Fruit fly (Drosophila melanogaster) whole organism, embryonic: ENCODE results near the gene Ppn.

ENCODE experiments used
- Bdp1 ChIP-seq: fragments of 200-800 bp; sonication (Bioruptor generic); optimal IDR thresholded peaks from 3 replicates; lab custom pipeline; 2016; ENCODE audit warnings: missing biosample characterization, missing genetic modification characterization
- CG10654 ChIP-seq: fragments of 200-800 bp; sonication (Bioruptor generic); optimal IDR thresholded peaks from 2 replicates; lab custom pipeline; 2016; ENCODE audit warnings: missing biosample characterization, missing genetic modification characterization
- CG11247 ChIP-seq: fragments of 200-800 bp; sonication (Bioruptor generic); IDR thresholded peaks from 2 replicates; pipeline ENCODE4 v1.3.6; 2022; ENCODE audit warnings: missing biosample characterization, missing genetic modification characterization
- CG11695 ChIP-seq: fragments of 200-800 bp; sonication (Bioruptor generic); IDR thresholded peaks from 3 replicates; pipeline ENCODE4 v1.3.6; 2022; ENCODE audit warnings: missing biosample characterization, missing genetic modification characterization
- CG12071 ChIP-seq: fragments of 200-800 bp; sonication (Bioruptor generic); optimal IDR thresholded peaks from 3 replicates; lab custom pipeline; 2018; ENCODE audit warnings: missing biosample characterization, mild to moderate bottlenecking, missing genetic modification characterization
- CG12236 ChIP-seq: fragments of 200-800 bp; sonication (Bioruptor generic); optimal IDR thresholded peaks from 2 replicates; lab custom pipeline; 2016; ENCODE audit warnings: missing biosample characterization, missing genetic modification characterization
- CG12942 ChIP-seq: fragments of 200-800 bp; sonication (Bioruptor generic); optimal IDR thresholded peaks from 3 replicates; lab custom pipeline; 2016; ENCODE audit warnings: missing biosample characterization, missing genetic modification characterization
- CG13296 ChIP-seq: fragments of 200-800 bp; sonication (Bioruptor generic); optimal IDR thresholded peaks from 3 replicates; lab custom pipeline; 2018; ENCODE audit warnings: missing biosample characterization, mild to moderate bottlenecking, missing genetic modification characterization
- CG14441 ChIP-seq: fragments of 200-800 bp; sonication (Bioruptor generic); IDR thresholded peaks from 2 replicates; pipeline ENCODE4 v1.3.6; 2022; ENCODE audit warnings: missing biosample characterization, missing genetic modification characterization
- CG15011 ChIP-seq: fragments of 200-800 bp; sonication (Bioruptor generic); optimal IDR thresholded peaks from 3 replicates; lab custom pipeline; 2018; ENCODE audit warnings: missing biosample characterization, mild to moderate bottlenecking, missing genetic modification characterization
- CG2129 ChIP-seq: fragments of 200-800 bp; sonication (Bioruptor generic); IDR thresholded peaks from 2 replicates; pipeline ENCODE4 v1.3.6; 2022; ENCODE audit warnings: missing biosample characterization, missing genetic modification characterization; ENCODE audit not compliant: partially characterized antibody
- CG31365 ChIP-seq: fragments of 200-800 bp; sonication (Bioruptor generic); optimal IDR thresholded peaks from 2 replicates; lab custom pipeline; 2018; ENCODE audit warnings: missing biosample characterization, mild to moderate bottlenecking, missing genetic modification characterization
- CG32532 ChIP-seq: fragments of 200-800 bp; sonication (Bioruptor generic); IDR thresholded peaks from 2 replicates; pipeline ENCODE4 v1.3.6; 2022; ENCODE audit warnings: missing biosample characterization, missing genetic modification characterization
- CG6791 ChIP-seq: fragments of 200-800 bp; sonication (Bioruptor generic); IDR thresholded peaks from 3 replicates; pipeline ENCODE4 v1.3.6; 2022; ENCODE audit warnings: missing biosample characterization, missing genetic modification characterization; ENCODE audit not compliant: partially characterized antibody
- CG7271 ChIP-seq: fragments of 200-800 bp; sonication (Bioruptor generic); optimal IDR thresholded peaks from 2 replicates; lab custom pipeline; 2018; ENCODE audit warnings: missing biosample characterization, mild to moderate bottlenecking, missing genetic modification characterization, moderate library complexity
- CG7928 ChIP-seq: fragments of 200-800 bp; sonication (Bioruptor generic); optimal IDR thresholded peaks from 2 replicates; lab custom pipeline; 2017; ENCODE audit warnings: missing biosample characterization, mild to moderate bottlenecking, missing genetic modification characterization
- CG8359 ChIP-seq: fragments of 200-800 bp; sonication (Bioruptor generic); optimal IDR thresholded peaks from 2 replicates; lab custom pipeline; 2017; ENCODE audit warnings: missing biosample characterization, mild to moderate bottlenecking, missing genetic modification characterization, borderline replicate concordance
- CG8388 ChIP-seq: fragments of 200-800 bp; sonication (Bioruptor generic); optimal IDR thresholded peaks from 2 replicates; lab custom pipeline; 2019; ENCODE audit warnings: missing biosample characterization, mild to moderate bottlenecking, missing genetic modification characterization, moderate library complexity
- CG9609 ChIP-seq: fragments of 200-800 bp; sonication (Bioruptor generic); optimal IDR thresholded peaks from 3 replicates; lab custom pipeline; 2016; ENCODE audit warnings: missing biosample characterization, missing genetic modification characterization
- Dad ChIP-seq: fragments of 200-800 bp; sonication (Bioruptor generic); optimal IDR thresholded peaks from 3 replicates; lab custom pipeline; 2016; ENCODE audit warnings: missing biosample characterization, missing genetic modification characterization
- Dfd ChIP-seq, 2 experiments: fragments of >200 bp; optimal IDR thresholded peaks; 2 replicates each; lab custom pipeline; 2017; ENCODE audit warnings: missing biosample characterization in 2 of 2, missing genetic modification characterization in 2 of 2
- Dip2 ChIP-seq: fragments of 200-800 bp; sonication (Bioruptor generic); IDR thresholded peaks from 2 replicates; pipeline ENCODE4 v1.3.6; 2022; ENCODE audit warnings: missing biosample characterization, missing genetic modification characterization
- Drgx ChIP-seq: fragments of 200-800 bp; sonication (Bioruptor generic); IDR thresholded peaks from 2 replicates; pipeline ENCODE4 v1.3.6; 2022; ENCODE audit warnings: missing biosample characterization, missing genetic modification characterization
- E2f1 ChIP-seq: fragments of 200-800 bp; sonication (Bioruptor generic); IDR thresholded peaks from 2 replicates; pipeline ENCODE4 v1.3.6; 2022; ENCODE audit warnings: missing biosample characterization, missing genetic modification characterization
- Lhr ChIP-seq: fragments of 200-800 bp; sonication (Bioruptor generic); optimal IDR thresholded peaks from 3 replicates; lab custom pipeline; 2017; ENCODE audit warnings: mild to moderate bottlenecking, missing biosample characterization, missing genetic modification reagents, missing genetic modification characterization
- Med ChIP-seq: fragments of 200-800 bp; sonication (Bioruptor generic); peaks from one replicate; lab custom pipeline; 2016; ENCODE audit warnings: missing biosample characterization, missing genetic modification characterization, mild to moderate bottlenecking, inconsistent platforms, moderate library complexity
- Mes4 ChIP-seq: fragments of 200-800 bp; sonication (Bioruptor generic); optimal IDR thresholded peaks from 2 replicates; lab custom pipeline; 2016; ENCODE audit warnings: missing biosample characterization, missing genetic modification characterization
- Poxn ChIP-seq: fragments of 200-800 bp; sonication (Bioruptor generic); IDR thresholded peaks from 2 replicates; pipeline ENCODE4 v1.3.6; 2022; ENCODE audit warnings: missing biosample characterization, missing genetic modification characterization
- Rfx ChIP-seq: fragments of 200-800 bp; sonication (Bioruptor generic); IDR thresholded peaks from 2 replicates; pipeline ENCODE4 v1.3.6; 2022; ENCODE audit warnings: missing biosample characterization, missing genetic modification characterization
- Sox100B ChIP-seq: fragments of 200-800 bp; sonication (Bioruptor generic); optimal IDR thresholded peaks from 3 replicates; lab custom pipeline; 2018; ENCODE audit warnings: missing biosample characterization, mild to moderate bottlenecking, missing genetic modification characterization
- Taf1 ChIP-seq: fragments of 200-800 bp; sonication (Bioruptor generic); IDR thresholded peaks from 2 replicates; pipeline ENCODE4 v1.3.6; 2022; ENCODE audit warnings: missing biosample characterization, missing genetic modification characterization
- danr ChIP-seq: fragments of 200-800 bp; sonication (Bioruptor generic); IDR thresholded peaks from 2 replicates; pipeline ENCODE4 v1.3.6; 2022; ENCODE audit warnings: missing biosample characterization, missing genetic modification characterization
- dm ChIP-seq: fragments of 200-800 bp; sonication (Bioruptor generic); optimal IDR thresholded peaks from 3 replicates; lab custom pipeline; 2016; ENCODE audit warnings: missing biosample characterization, missing genetic modification characterization
- emc ChIP-seq: fragments of 200-800 bp; sonication (Bioruptor generic); optimal IDR thresholded peaks from 2 replicates; lab custom pipeline; 2016; ENCODE audit warnings: missing biosample characterization, missing genetic modification characterization
- ems ChIP-seq: fragments of 200-800 bp; sonication (Bioruptor generic); optimal IDR thresholded peaks from 3 replicates; lab custom pipeline; 2016; ENCODE audit warnings: missing biosample characterization, missing genetic modification characterization
- fru ChIP-seq: fragments of >200 bp; optimal IDR thresholded peaks from 2 replicates; lab custom pipeline; 2017
- gsb-n ChIP-seq: fragments of 200-800 bp; sonication (Bioruptor generic); optimal IDR thresholded peaks from 3 replicates; lab custom pipeline; 2018; ENCODE audit warnings: missing biosample characterization, mild to moderate bottlenecking, missing genetic modification characterization
- jumu ChIP-seq: fragments of 200-800 bp; sonication (Bioruptor generic); optimal IDR thresholded peaks from 3 replicates; lab custom pipeline; 2016; ENCODE audit warnings: missing biosample characterization, missing genetic modification characterization
- ken ChIP-seq: fragments of 200-800 bp; sonication (Bioruptor generic); IDR thresholded peaks from 3 replicates; pipeline ENCODE4 v1.3.6; 2022; ENCODE audit warnings: missing biosample characterization, missing genetic modification characterization
- lola ChIP-seq, 3 experiments: fragments of >200 bp in 2 of 3; fragments of 200-800 bp in 1 of 3; sonication (Bioruptor generic) in 1 of 3; optimal IDR thresholded peaks; 2 replicates each; lab custom pipeline; 2017 to 2019; ENCODE audit warnings: missing biosample characterization in 3 of 3, missing genetic modification characterization in 3 of 3, mild to moderate bottlenecking in 1 of 3, moderate library complexity in 1 of 3
- maf-S ChIP-seq: fragments of 200-800 bp; sonication (Bioruptor generic); optimal IDR thresholded peaks from 2 replicates; lab custom pipeline; 2016; ENCODE audit warnings: missing biosample characterization, missing genetic modification characterization
- nerfin-1 ChIP-seq: fragments of 200-800 bp; sonication (Bioruptor generic); optimal IDR thresholded peaks from 3 replicates; lab custom pipeline; 2019; ENCODE audit warnings: missing biosample characterization, mild to moderate bottlenecking, missing genetic modification characterization, moderate library complexity
- nerfin-2 ChIP-seq: fragments of 200-800 bp; sonication (Bioruptor generic); IDR thresholded peaks from 2 replicates; pipeline ENCODE4 v1.3.6; 2022; ENCODE audit warnings: missing biosample characterization, missing genetic modification characterization; ENCODE audit not compliant: partially characterized antibody
- oc ChIP-seq: fragments of 200-800 bp; sonication (Bioruptor generic); optimal IDR thresholded peaks from 2 replicates; lab custom pipeline; 2018; ENCODE audit warnings: missing biosample characterization, mild to moderate bottlenecking, missing genetic modification characterization, moderate library complexity
- p53 ChIP-seq: fragments of 200-800 bp; sonication (Bioruptor generic); optimal IDR thresholded peaks from 2 replicates; lab custom pipeline; 2016; ENCODE audit warnings: missing biosample characterization, missing genetic modification characterization
- phol ChIP-seq: fragments of 200-800 bp; sonication (Bioruptor generic); optimal IDR thresholded peaks from 3 replicates; lab custom pipeline; 2018; ENCODE audit warnings: missing biosample characterization, mild to moderate bottlenecking, missing genetic modification characterization, moderate library complexity
- sr ChIP-seq: fragments of 200-800 bp; sonication (Bioruptor generic); IDR thresholded peaks from 3 replicates; pipeline ENCODE4 v1.3.6; 2022; ENCODE audit warnings: missing biosample characterization, missing genetic modification characterization
- sug ChIP-seq: fragments of 200-800 bp; optimal IDR thresholded peaks from 2 replicates; lab custom pipeline; 2019; ENCODE audit warnings: missing biosample characterization, mild to moderate bottlenecking, missing genetic modification characterization, moderate library complexity
- zf30C ChIP-seq: fragments of 200-800 bp; sonication (Bioruptor generic); optimal IDR thresholded peaks from 3 replicates; lab custom pipeline; 2018; ENCODE audit warnings: missing biosample characterization, mild to moderate bottlenecking, missing genetic modification characterization

The Ppn gene

dm6 chr3R:28561320-28561831, 21.3 kb upstream of the Ppn start (continued):
- TF ChIP-seq CG13296 (GFP tag; lab: Kevin White, UChicago) (no peak), emc (GFP tag; lab: Kevin White, UChicago) (no peak), Mes4 (no peak), phol (tag; lab: Kevin White, UChicago) (peak; percentile 23), danr (GFP tag; lab: Robert Waterston, UW) (no peak), nerfin-1 (tag; lab: Kevin White, UChicago) (no peak), CG11247 (GFP tag; lab: Robert Waterston, UW) (no peak), sug (tag; lab: Kevin White, UChicago) (no peak)

dm6 chr3R:28558801-28559200, 18.7 kb upstream of the Ppn start:
- no peak for TF ChIP-seq Taf1 (GFP tag; lab: Robert Waterston, UW)
- no peak for TF ChIP-seq CG11695
- TF ChIP-seq Drgx = no peak
- no peak for TF ChIP-seq lola (GFP tag; optimal IDR thresholded peaks at IDR 0.05; lab: Kevin White, UChicago)
- no peak for TF ChIP-seq p53 (GFP tag; lab: Kevin White, UChicago)
- no peak for TF ChIP-seq CG7928 (GFP tag; lab: Kevin White, UChicago)
- TF ChIP-seq Lhr (GFP tag; lab: Kevin White, UChicago) = no peak
- TF ChIP-seq Med (GFP tag; lab: Kevin White, UChicago) = peak; percentile 22
- no peak for TF ChIP-seq CG12236 (GFP tag; lab: Kevin White, UChicago)
- TF ChIP-seq ken (GFP tag; lab: Robert Waterston, UW) = 0 out of 3 replicates have a peak, but pooled peaks have one; percentile 18
- TF ChIP-seq CG11247 (GFP tag; lab: Robert Waterston, UW) = no peak

dm6 chr3R:28556385-28556784, 16.3 kb upstream of the Ppn start:
- TF ChIP-seq ems (no peak), CG2129 (no peak), zf30C (GFP tag; lab: Kevin White, UChicago) (no peak), CG12942 (no peak), CG31365 (no peak), Sox100B (GFP tag; lab: Kevin White, UChicago) (peak; percentile 15), fru (lab: Kevin White, UChicago) (no peak), dm (GFP tag; lab: Kevin White, UChicago) (no peak), Dad (GFP tag; lab: Kevin White, UChicago) (no peak), CG7271 (tag; lab: Kevin White, UChicago) (peak; percentile 3), E2f1 (no peak), maf-S (no peak), CG8359 (GFP tag; lab: Kevin White, UChicago) (peak; percentile 6), CG32532 (GFP tag; lab: Robert Waterston, UW) (no peak), Dip2 (GFP tag; lab: Robert Waterston, UW) (no peak), CG8388 (GFP tag; lab: Kevin White, UChicago) (no peak), jumu (GFP tag; lab: Kevin White, UChicago) (no peak), CG12071 (peak; percentile 37), Poxn (GFP tag; lab: Robert Waterston, UW) (no peak), CG6791 (GFP tag; lab: Robert Waterston, UW) (no peak), gsb-n (tag; lab: Kevin White, UChicago) (no peak), Bdp1 (no peak), CG15011 (GFP tag; lab: Kevin White, UChicago) (peak; percentile 64), oc (tag; lab: Kevin White, UChicago) (no peak), Rfx (peak; percentile 33; the same call in 1 of the 2 replicates), Dfd (GFP tag; optimal IDR thresholded peaks at IDR 0.05; lab: Kevin White, UChicago) (no peak), nerfin-2 (GFP tag; lab: Robert Waterston, UW) (no peak), CG10654 (no peak), sr (GFP tag; lab: Robert Waterston, UW) (no peak), nerfin-1 (tag; lab: Kevin White, UChicago) (no peak), CG14441 (GFP tag; lab: Robert Waterston, UW) (no peak), CG9609 (GFP tag; lab: Kevin White, UChicago) (no peak)
